Worm (Caenorhabditis elegans): ENCODE measurements around the gene lact-8.

DNA sequence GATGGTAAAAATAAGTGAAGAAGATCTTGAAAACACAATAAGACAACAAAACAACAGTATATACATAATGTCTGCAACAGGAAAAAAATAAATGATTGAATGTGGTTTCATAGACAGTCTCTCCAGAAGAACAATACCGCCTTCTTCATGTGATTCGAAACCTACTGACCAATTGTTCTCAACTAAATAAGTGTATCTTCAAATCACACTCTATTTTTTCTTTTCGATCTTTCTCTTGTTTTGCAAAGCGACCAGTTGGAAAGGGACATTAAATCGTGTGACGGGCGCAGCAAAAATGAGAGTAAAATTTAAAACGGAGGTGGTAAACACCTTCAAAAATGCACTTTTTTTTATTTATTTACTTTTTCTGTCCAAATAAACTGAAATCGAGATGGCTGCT is 31.5 kb downstream of the lact-8 start:
- TF ChIP-seq him-1 (tag; optimal IDR thresholded peaks at IDR 0.05), result no peak
- no peak for TF ChIP-seq W03F9.2 (tag; optimal IDR thresholded peaks at IDR 0.05)
